Fruit fly (Drosophila melanogaster): ENCODE measurements around the gene Vps53.

The Vps53 gene

DNA sequence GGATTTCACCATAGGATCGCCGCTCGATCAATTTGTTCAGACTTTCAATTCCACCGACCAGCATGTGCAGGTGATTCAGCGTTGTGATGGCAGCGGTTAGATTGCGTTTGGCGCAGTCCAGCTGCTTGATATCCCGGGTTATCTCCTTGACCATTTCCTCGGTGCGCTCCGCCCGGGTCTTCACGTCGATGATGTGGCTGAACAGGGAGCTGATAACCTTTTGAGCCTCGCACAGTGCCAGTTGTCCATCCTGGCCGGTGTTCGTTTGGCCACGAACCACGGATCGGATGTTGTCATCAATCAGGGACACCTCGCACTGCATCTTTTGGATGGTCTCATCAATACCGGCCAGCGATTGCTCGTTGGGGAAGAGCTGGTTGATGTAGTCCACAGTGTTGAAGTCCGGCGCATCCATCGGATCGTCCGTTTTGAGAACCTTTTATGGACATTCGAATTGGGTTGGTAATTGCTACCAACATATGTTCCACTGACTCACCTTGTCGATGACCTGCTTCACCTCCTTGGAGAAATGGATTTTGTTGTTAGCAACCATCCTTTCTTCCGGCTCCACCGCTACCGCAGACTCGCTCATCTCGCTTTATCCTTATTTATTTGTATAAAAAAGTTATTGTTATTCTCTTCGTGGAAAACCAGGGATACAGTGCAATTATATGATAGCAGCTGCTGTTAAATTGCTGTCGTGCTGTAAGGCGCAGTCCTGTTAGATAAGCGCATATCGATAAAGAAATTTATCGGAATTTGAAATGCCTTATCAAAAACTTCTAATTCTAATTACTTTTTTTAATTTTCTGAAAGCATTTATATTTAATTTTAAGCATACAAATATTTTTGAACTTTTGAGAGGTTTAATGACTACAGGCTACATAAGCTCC, at the start of gene Vps53:
Vps53 (minus strand) TSS at position 676 of the 893 bp plus-strand sequence.
- TF ChIP-seq insv (optimal IDR thresholded peaks at IDR 0.05) (no peak), Sin3A (optimal IDR thresholded peaks at IDR 0.05) (no peak), ttk (optimal IDR thresholded peaks at IDR 0.05) (no peak), Myc (optimal IDR thresholded peaks at IDR 0.05) (no peak), psq (optimal IDR thresholded peaks at IDR 0.05) (no peak), h (optimal IDR thresholded peaks at IDR 0.05) (no peak)

DNA sequence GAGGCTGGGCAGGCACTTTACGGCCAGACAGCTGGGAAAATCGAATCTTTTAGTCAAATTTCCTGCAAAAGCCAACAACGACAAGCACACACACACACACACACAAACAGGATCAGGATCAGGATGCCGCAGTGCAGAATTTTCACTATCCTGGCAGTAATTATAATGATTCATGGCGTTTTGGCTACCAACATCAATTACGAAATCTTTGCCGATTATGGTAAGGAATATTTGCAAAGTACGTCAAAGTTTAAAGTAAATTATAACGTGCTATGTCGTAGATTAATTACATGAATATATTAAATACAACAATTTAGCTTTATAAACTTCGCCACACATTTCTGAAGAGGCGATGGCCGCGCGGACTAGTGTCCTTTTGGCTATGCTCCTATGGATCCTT, 47.7 kb upstream of the Vps53 start, which contains the start of the genes CG34177 and CG34178:
CG34177 (plus strand) TSS at position 301 of the 400 bp plus-strand sequence.
CG34178 (plus strand) TSS at position 301 of the 400 bp plus-strand sequence.
- TF ChIP-seq Myc (optimal IDR thresholded peaks at IDR 0.05) (no peak), psq (optimal IDR thresholded peaks at IDR 0.05) (no peak), insv (optimal IDR thresholded peaks at IDR 0.05) (no peak), ttk (optimal IDR thresholded peaks at IDR 0.05) (no peak), Sin3A (optimal IDR thresholded peaks at IDR 0.05) (no peak), h (optimal IDR thresholded peaks at IDR 0.05) (no peak)

- TF ChIP-seq Myc (optimal IDR thresholded peaks at IDR 0.05) (no peak), ttk (optimal IDR thresholded peaks at IDR 0.05) (no peak), psq (optimal IDR thresholded peaks at IDR 0.05) (no peak), insv (optimal IDR thresholded peaks at IDR 0.05) (no peak), h (optimal IDR thresholded peaks at IDR 0.05) (no peak)
These were observed 36.3 kb upstream of the Vps53 start for dm6 chr2L:4422154-4422553.

DNA sequence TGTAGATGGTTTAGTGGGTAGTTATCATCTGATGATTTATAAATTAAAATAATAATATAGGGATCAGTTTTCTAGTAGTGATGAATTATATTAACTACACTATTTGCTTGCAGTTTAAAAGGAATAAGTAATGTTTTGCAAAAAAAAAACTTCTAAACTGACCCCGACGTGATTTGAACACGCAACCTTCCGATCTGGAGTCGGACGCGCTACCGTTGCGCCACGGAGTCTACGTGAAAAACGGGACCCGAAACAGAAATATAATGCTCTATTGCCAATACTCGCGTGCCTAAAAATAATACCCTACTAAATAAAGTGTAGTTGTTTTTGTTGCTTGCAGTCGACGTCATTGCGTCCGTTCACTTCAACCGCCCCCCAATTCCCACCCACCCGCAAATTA, 33.0 kb upstream of the Vps53 start:
- TF ChIP-seq psq (optimal IDR thresholded peaks at IDR 0.05) (no peak), h (optimal IDR thresholded peaks at IDR 0.05) (no peak)

DNA sequence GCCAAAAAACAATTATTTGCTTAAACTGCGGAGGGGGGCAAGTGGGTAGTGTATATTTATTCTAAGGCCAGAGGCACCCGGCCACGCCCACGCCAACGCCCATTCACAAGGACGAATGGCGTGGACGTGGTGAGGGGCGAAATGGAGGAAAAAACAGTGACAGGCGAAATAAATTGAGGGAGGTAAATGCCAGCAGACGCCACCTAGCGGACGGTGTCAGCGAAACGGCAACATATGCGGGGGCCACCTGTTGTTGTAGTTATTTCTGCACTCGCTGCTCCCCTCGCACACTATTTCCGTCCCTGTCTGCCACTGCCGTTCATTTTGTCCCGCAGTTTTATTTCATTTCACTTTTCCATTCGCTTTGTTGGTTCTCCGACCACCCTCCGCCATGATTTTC, 32.1 kb upstream of the Vps53 start:
- TF ChIP-seq Myc (optimal IDR thresholded peaks at IDR 0.05) (no peak), Sin3A (optimal IDR thresholded peaks at IDR 0.05) (no peak)

DNA sequence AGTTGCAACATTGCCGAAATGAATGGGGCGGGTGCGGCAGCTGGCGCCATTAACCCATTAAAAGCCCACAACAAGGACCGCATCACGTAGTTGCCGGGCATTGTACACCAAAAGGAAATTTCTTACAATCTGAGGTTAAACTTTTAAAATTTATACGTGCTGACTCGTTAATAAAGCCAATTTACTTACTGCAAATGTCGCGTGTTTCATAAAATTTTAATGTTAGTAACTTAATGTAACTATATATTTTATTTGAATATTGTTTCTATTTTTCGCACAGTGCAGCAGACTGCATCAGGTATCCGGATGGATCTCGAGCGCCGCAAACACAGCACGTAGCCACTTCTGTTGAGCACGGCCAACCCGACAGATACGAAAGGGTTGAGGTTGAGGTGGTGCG, 31.0 kb upstream of the Vps53 start:
- TF ChIP-seq Myc (optimal IDR thresholded peaks at IDR 0.05) (no peak), Sin3A (optimal IDR thresholded peaks at IDR 0.05) (no peak), h (optimal IDR thresholded peaks at IDR 0.05) (no peak), ttk (optimal IDR thresholded peaks at IDR 0.05) (no peak), psq (optimal IDR thresholded peaks at IDR 0.05) (no peak), insv (optimal IDR thresholded peaks at IDR 0.05) (no peak)

DNA sequence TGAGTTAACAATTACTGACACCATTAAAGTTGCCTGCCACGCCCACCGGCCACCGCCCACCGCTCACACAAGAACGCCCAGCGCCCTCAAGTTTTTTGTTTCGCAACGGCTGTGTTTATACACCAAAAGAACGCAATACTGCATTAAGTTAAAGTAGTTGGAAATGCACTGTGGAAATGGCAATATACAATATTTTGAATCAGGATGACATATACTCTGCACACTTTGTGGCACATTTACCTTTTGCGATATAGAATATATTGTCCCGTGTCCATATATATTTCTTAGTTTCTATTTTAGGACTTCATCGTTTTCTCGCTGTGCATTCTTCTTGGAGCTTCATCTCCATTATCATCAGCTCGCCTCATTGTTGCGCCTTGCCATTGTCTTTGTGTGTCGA, 30.2 kb upstream of the Vps53 start:
- TF ChIP-seq insv (optimal IDR thresholded peaks at IDR 0.05) (no peak), Sin3A (optimal IDR thresholded peaks at IDR 0.05) (no peak), ttk (optimal IDR thresholded peaks at IDR 0.05) (no peak), h (optimal IDR thresholded peaks at IDR 0.05) (no peak), psq (optimal IDR thresholded peaks at IDR 0.05) (no peak), Myc (optimal IDR thresholded peaks at IDR 0.05) (no peak)

- TF ChIP-seq Myc (optimal IDR thresholded peaks at IDR 0.05) (no peak), psq (optimal IDR thresholded peaks at IDR 0.05) (no peak), Sin3A (optimal IDR thresholded peaks at IDR 0.05) (no peak), insv (optimal IDR thresholded peaks at IDR 0.05) (no peak), h (optimal IDR thresholded peaks at IDR 0.05) (no peak), ttk (optimal IDR thresholded peaks at IDR 0.05) (no peak)
These were observed 28.2 kb upstream of the Vps53 start for dm6 chr2L:4414059-4414458.

- TF ChIP-seq insv (optimal IDR thresholded peaks at IDR 0.05) (no peak), Sin3A (optimal IDR thresholded peaks at IDR 0.05) (no peak), h (optimal IDR thresholded peaks at IDR 0.05) (no peak), psq (optimal IDR thresholded peaks at IDR 0.05) (no peak), ttk (optimal IDR thresholded peaks at IDR 0.05) (no peak), Myc (optimal IDR thresholded peaks at IDR 0.05) (no peak)
These were observed 25.0 kb upstream of the Vps53 start, which contains the start of gene CG43055 for dm6 chr2L:4410855-4411254. Gene CG43055, plus strand, starts transcription at chr2L:4411155.

DNA sequence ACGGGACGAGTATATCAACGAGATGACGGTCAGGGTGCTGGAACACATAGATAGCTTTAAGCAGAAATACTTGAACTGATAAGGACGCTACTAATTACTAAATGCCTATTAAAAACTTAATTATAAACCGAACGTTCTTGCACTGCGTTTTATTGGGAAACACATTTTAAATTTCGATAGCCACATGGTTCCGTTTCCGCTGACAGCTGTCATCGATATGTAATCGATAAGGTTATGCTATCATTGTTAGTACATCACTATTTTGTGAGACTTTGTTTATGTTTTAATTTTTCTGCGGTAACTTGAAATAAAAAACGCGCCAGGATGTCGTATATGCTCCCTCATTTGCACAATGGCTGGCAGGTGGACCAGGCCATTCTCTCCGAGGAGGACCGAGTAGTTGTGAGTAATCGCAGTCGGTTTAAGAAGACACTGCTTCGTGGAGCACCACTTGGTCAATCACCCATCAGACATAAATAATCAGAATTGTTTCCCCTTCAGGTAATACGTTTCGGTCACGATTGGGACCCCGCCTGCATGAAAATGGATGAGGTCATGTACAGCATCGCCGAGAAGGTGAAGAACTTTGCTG, 17.2 kb upstream of the Vps53 start, which contains the start of gene Dim1:
Dim1 (plus strand) TSS at position 239 of the 592 bp plus-strand sequence.
- TF ChIP-seq insv (optimal IDR thresholded peaks at IDR 0.05): no peak
- TF ChIP-seq h (optimal IDR thresholded peaks at IDR 0.05): no peak
- no peak for TF ChIP-seq Myc (optimal IDR thresholded peaks at IDR 0.05)
- no peak for TF ChIP-seq ttk (optimal IDR thresholded peaks at IDR 0.05)
- no peak for TF ChIP-seq psq (optimal IDR thresholded peaks at IDR 0.05)
- TF ChIP-seq Sin3A (optimal IDR thresholded peaks at IDR 0.05): no peak

DNA sequence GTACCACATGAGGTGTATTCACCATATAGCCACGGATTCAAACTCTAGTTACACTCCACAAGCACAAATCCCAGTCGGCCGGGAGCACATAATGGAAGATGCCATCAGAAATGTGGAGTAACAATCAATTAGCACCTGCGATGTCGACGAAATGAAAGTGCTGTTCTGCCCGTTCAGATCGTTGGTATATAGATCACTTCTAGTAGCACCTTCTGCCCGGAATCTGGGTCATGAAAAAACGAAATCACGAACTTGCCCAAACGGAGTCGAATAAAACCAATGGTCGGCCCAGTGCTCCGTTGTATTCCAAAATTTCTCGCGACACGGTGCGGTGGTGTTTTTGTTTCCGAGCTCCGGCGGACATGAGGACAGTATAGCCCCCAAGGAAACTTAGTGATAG, 14.8 kb upstream of the Vps53 start, which contains the start of gene CG33003:
CG33003 (plus strand) TSS at position 301 of the 400 bp plus-strand sequence.
- TF ChIP-seq insv (optimal IDR thresholded peaks at IDR 0.05) (no peak), ttk (optimal IDR thresholded peaks at IDR 0.05) (no peak), h (optimal IDR thresholded peaks at IDR 0.05) (no peak), psq (optimal IDR thresholded peaks at IDR 0.05) (no peak), Sin3A (optimal IDR thresholded peaks at IDR 0.05) (no peak), Myc (optimal IDR thresholded peaks at IDR 0.05) (no peak)

dm6 chr2L:4393842-4394421, 8.1 kb upstream of the Vps53 start, which contains the start of gene CG3652:
Gene CG3652, minus strand, starts transcription at chr2L:4393876.
- TF ChIP-seq insv (optimal IDR thresholded peaks at IDR 0.05) (no peak), Sin3A (optimal IDR thresholded peaks at IDR 0.05) (no peak), psq (optimal IDR thresholded peaks at IDR 0.05) (no peak), ttk (optimal IDR thresholded peaks at IDR 0.05) (no peak), h (optimal IDR thresholded peaks at IDR 0.05) (no peak), Myc (optimal IDR thresholded peaks at IDR 0.05) (no peak)
